Worm (Caenorhabditis elegans) whole organism, L3 larva: ENCODE results near the gene nlf-1.

Experiments
- R02D3.7 ChIP-seq: fragments of 150-350 bp; optimal IDR thresholded peaks from 2 replicates; lab custom pipeline; 2014; ENCODE audit warnings: missing biosample characterization, missing genetic modification characterization
- ZK546.5 ChIP-seq: sonication (generic microtip); optimal IDR thresholded peaks from 2 replicates; lab custom pipeline; 2017; ENCODE audit warnings: missing biosample characterization, missing genetic modification characterization
- ama-1 ChIP-seq: fragments of 150-350 bp; optimal IDR thresholded peaks from 2 replicates; lab custom pipeline; 2018
- ceh-16 ChIP-seq: sonication (generic microtip); optimal IDR thresholded peaks from 2 replicates; lab custom pipeline; 2017; ENCODE audit warnings: missing biosample characterization, missing genetic modification characterization
- ceh-28 ChIP-seq: fragments of 150-350 bp; optimal IDR thresholded peaks from 2 replicates; lab custom pipeline; 2014; ENCODE audit warnings: missing biosample characterization, missing genetic modification reagents, missing genetic modification characterization
- ceh-82 ChIP-seq: fragments of 150-350 bp; optimal IDR thresholded peaks from 2 replicates; lab custom pipeline; 2014; ENCODE audit warnings: missing biosample characterization, missing genetic modification characterization
- ceh-9 ChIP-seq: sonication (generic microtip); optimal IDR thresholded peaks from 2 replicates; lab custom pipeline; 2018; ENCODE audit warnings: missing biosample characterization, missing genetic modification characterization
- daf-12 ChIP-seq: fragments of 150-350 bp; optimal IDR thresholded peaks from 2 replicates; lab custom pipeline; 2014; ENCODE audit warnings: missing biosample characterization, missing genetic modification reagents, missing genetic modification characterization
- egl-5 ChIP-seq: fragments of 150-350 bp; optimal IDR thresholded peaks from 2 replicates; lab custom pipeline; 2017; ENCODE audit warnings: missing biosample characterization, missing genetic modification reagents, missing genetic modification characterization, inconsistent platforms
- elt-1 ChIP-seq: fragments of 150-350 bp; optimal IDR thresholded peaks from 2 replicates; lab custom pipeline; 2014; ENCODE audit warnings: missing biosample characterization, missing genetic modification characterization
- elt-2 ChIP-seq: sonication (generic microtip); optimal IDR thresholded peaks from 2 replicates; lab custom pipeline; 2016; ENCODE audit warnings: missing genetic modification reagents, mild to moderate bottlenecking, missing genetic modification characterization, missing compliant biosample characterization
- elt-3 ChIP-seq, 3 experiments: fragments of 150-350 bp in 1 of 3; sonication (generic microtip) in 2 of 3; optimal IDR thresholded peaks; 2 replicates in 2 of 3; 4 replicates in 1 of 3; lab custom pipeline; 2014 to 2017; ENCODE audit warnings: missing biosample characterization in 3 of 3, missing genetic modification characterization in 3 of 3
- eor-1 ChIP-seq, 2 experiments: fragments of 150-350 bp; optimal IDR thresholded peaks; 2 replicates each; lab custom pipeline; 2014 to 2018; ENCODE audit warnings: missing biosample characterization in 2 of 2, missing genetic modification characterization in 2 of 2
- fkh-10 ChIP-seq: sonication (generic microtip); optimal IDR thresholded peaks from 2 replicates; lab custom pipeline; 2017; ENCODE audit warnings: missing biosample characterization, missing genetic modification reagents, missing genetic modification characterization
- fkh-2 ChIP-seq: fragments of 150-350 bp; optimal IDR thresholded peaks from 2 replicates; lab custom pipeline; 2014; ENCODE audit warnings: missing biosample characterization, missing genetic modification reagents, missing genetic modification characterization
- fos-1 ChIP-seq: fragments of 150-350 bp; optimal IDR thresholded peaks from 2 replicates; lab custom pipeline; 2014; ENCODE audit warnings: missing biosample characterization, missing genetic modification characterization
- hmg-11 ChIP-seq: sonication (generic microtip); optimal IDR thresholded peaks from 2 replicates; lab custom pipeline; 2016; ENCODE audit warnings: missing genetic modification characterization, missing compliant biosample characterization
- jun-1 ChIP-seq: fragments of 150-350 bp; optimal IDR thresholded peaks from 2 replicates; lab custom pipeline; 2014; ENCODE audit warnings: missing biosample characterization, missing genetic modification reagents, missing genetic modification characterization
- lin-15B ChIP-seq: fragments of 150-350 bp; optimal IDR thresholded peaks from 2 replicates; lab custom pipeline; 2014; ENCODE audit warnings: missing biosample characterization, missing genetic modification characterization
- lin-39 ChIP-seq: fragments of 150-350 bp; optimal IDR thresholded peaks from 2 replicates; lab custom pipeline; 2018; ENCODE audit warnings: missing biosample characterization, missing genetic modification reagents, missing genetic modification characterization
- lsy-12 ChIP-seq: sonication (generic microtip); optimal IDR thresholded peaks from 2 replicates; lab custom pipeline; 2016; ENCODE audit warnings: mild to moderate bottlenecking, missing genetic modification characterization, missing compliant biosample characterization
- mdl-1 ChIP-seq: fragments of 150-350 bp; optimal IDR thresholded peaks from 2 replicates; lab custom pipeline; 2014; ENCODE audit warnings: missing biosample characterization, missing genetic modification characterization
- mml-1 ChIP-seq: fragments of 150-350 bp; sonication (generic microtip); optimal IDR thresholded peaks from 3 replicates; lab custom pipeline; 2014; ENCODE audit warnings: missing biosample characterization, missing genetic modification characterization
- nfya-1 ChIP-seq: sonication (generic microtip); optimal IDR thresholded peaks from 2 replicates; lab custom pipeline; 2017; ENCODE audit warnings: missing genetic modification characterization, mild to moderate bottlenecking, missing compliant biosample characterization, antibody characterized with exemption, moderate library complexity; ENCODE audit not compliant: insufficient read depth
- nhr-12 ChIP-seq: fragments of 150-350 bp; optimal IDR thresholded peaks from 2 replicates; lab custom pipeline; 2014; ENCODE audit warnings: missing biosample characterization, missing genetic modification characterization
- nhr-23 ChIP-seq: fragments of 150-350 bp; optimal IDR thresholded peaks from 2 replicates; lab custom pipeline; 2014; ENCODE audit warnings: missing biosample characterization, missing genetic modification reagents, missing genetic modification characterization
- nhr-25 ChIP-seq: sonication (generic microtip); optimal IDR thresholded peaks from 2 replicates; lab custom pipeline; 2017; ENCODE audit warnings: missing biosample characterization, missing genetic modification characterization
- nhr-28 ChIP-seq: fragments of 150-350 bp; optimal IDR thresholded peaks from 2 replicates; lab custom pipeline; 2014; ENCODE audit warnings: missing biosample characterization, missing genetic modification characterization
- nhr-43 ChIP-seq: sonication (generic microtip); optimal IDR thresholded peaks from 2 replicates; lab custom pipeline; 2016; ENCODE audit warnings: mild to moderate bottlenecking, missing genetic modification characterization, missing compliant biosample characterization; ENCODE audit not compliant: poor library complexity, severe bottlenecking
- nhr-67 ChIP-seq: fragments of 150-350 bp; optimal IDR thresholded peaks from 2 replicates; lab custom pipeline; 2014; ENCODE audit warnings: missing biosample characterization, missing genetic modification characterization
- nhr-77 ChIP-seq: fragments of 150-350 bp; optimal IDR thresholded peaks from 2 replicates; lab custom pipeline; 2014; ENCODE audit warnings: missing biosample characterization, missing genetic modification characterization
- pha-4 ChIP-seq: fragments of 150-350 bp; optimal IDR thresholded peaks from 2 replicates; lab custom pipeline; 2014; ENCODE audit warnings: missing biosample characterization, missing genetic modification reagents, missing genetic modification characterization
- pqm-1 ChIP-seq: fragments of 150-350 bp; optimal IDR thresholded peaks from 2 replicates; lab custom pipeline; 2017; ENCODE audit warnings: missing biosample characterization, missing genetic modification characterization, inconsistent platforms
- sea-2 ChIP-seq: fragments of 150-350 bp; sonication (generic microtip); optimal IDR thresholded peaks from 4 replicates; lab custom pipeline; 2014; ENCODE audit warnings: missing biosample characterization, missing genetic modification reagents, missing genetic modification characterization
- skn-1 ChIP-seq: fragments of 150-350 bp; optimal IDR thresholded peaks from 2 replicates; lab custom pipeline; 2014; ENCODE audit warnings: missing biosample characterization, missing genetic modification characterization
- tbx-2 ChIP-seq: sonication (generic microtip); optimal IDR thresholded peaks from 2 replicates; lab custom pipeline; 2016; ENCODE audit warnings: mild to moderate bottlenecking, missing genetic modification characterization, missing compliant biosample characterization
- unc-39 ChIP-seq: sonication (generic microtip); optimal IDR thresholded peaks from 4 replicates; lab custom pipeline; 2017; ENCODE audit warnings: missing biosample characterization, missing genetic modification characterization
- zag-1 ChIP-seq: fragments of 150-350 bp; optimal IDR thresholded peaks from 2 replicates; lab custom pipeline; 2014; ENCODE audit warnings: missing biosample characterization, missing genetic modification characterization
- ztf-11 ChIP-seq: fragments of 150-350 bp; optimal IDR thresholded peaks from 2 replicates; lab custom pipeline; 2014; ENCODE audit warnings: missing biosample characterization, missing genetic modification characterization
- ztf-4 ChIP-seq: fragments of 150-350 bp; optimal IDR thresholded peaks from 2 replicates; lab custom pipeline; 2014; ENCODE audit warnings: missing biosample characterization, missing genetic modification characterization

The nlf-1 gene

ce11 chrX:1021835-1022311 is 4.5 kb upstream of the nlf-1 start:
- TF ChIP-seq hmg-11 (tag; lab: Kevin White, UChicago) (peak; percentile 66), lin-15B (tag; lab: Kevin White, UChicago) (peak; percentile 7), nhr-28 (no peak), lin-39 (tag; lab: Kevin White, UChicago) (peak; percentile 89), nhr-23 (no peak), eor-1 (tag; optimal IDR thresholded peaks at IDR 0.05; lab: Kevin White, UChicago) (no peak), fkh-10 (GFP tag; lab: Kevin White, UChicago) (peak; percentile 1)

ce11 chrX:1018586-1018985 is 1.2 kb upstream of the nlf-1 start:
- TF ChIP-seq fos-1 (tag; lab: Kevin White, UChicago) (no peak), egl-5 (no peak), zag-1 (tag; lab: Kevin White, UChicago) (peak; percentile 27), daf-12 (tag; lab: Kevin White, UChicago) (no peak), jun-1 (tag; lab: Kevin White, UChicago) (no peak), fkh-10 (GFP tag; lab: Kevin White, UChicago) (peak; percentile 5), hmg-11 (tag; lab: Kevin White, UChicago) (peak; percentile 50), nfya-1 (tag; lab: Kevin White, UChicago) (peak; percentile 42)

DNA sequence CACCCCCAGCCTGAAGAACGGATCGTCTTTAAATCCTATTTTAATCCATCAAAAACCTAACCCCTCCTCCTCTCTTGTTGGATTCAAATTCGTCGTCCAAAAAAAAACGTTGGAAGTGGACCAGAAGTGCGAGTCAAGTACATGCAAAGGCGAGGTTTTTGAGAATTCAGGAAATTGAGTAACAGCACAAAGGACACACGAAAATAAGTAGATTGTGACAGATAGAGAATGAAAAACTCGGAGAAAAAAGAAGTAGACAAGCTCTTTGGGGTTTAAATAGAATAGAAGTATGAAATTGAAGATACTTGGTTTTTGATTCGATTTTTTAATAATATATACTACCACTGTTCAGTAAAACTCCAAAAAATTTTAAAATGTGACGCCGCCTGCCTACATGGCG is 2.7 kb downstream of the nlf-1 start:
- TF ChIP-seq mml-1 (tag; lab: Kevin White, UChicago): no peak
- TF ChIP-seq ama-1 (lab: Kevin White, UChicago): no peak
- TF ChIP-seq fkh-10 (GFP tag; lab: Kevin White, UChicago): peak; percentile 74
- TF ChIP-seq nhr-12 (tag; lab: Kevin White, UChicago): no peak
- TF ChIP-seq nhr-23: no peak
- no peak for TF ChIP-seq elt-1 (tag; lab: Kevin White, UChicago)
- no peak for TF ChIP-seq eor-1 (tag; optimal IDR thresholded peaks at IDR 0.05; lab: Kevin White, UChicago)
- TF ChIP-seq nfya-1 (tag; lab: Kevin White, UChicago): no peak
- TF ChIP-seq unc-39 (tag; lab: Kevin White, UChicago): no peak

DNA sequence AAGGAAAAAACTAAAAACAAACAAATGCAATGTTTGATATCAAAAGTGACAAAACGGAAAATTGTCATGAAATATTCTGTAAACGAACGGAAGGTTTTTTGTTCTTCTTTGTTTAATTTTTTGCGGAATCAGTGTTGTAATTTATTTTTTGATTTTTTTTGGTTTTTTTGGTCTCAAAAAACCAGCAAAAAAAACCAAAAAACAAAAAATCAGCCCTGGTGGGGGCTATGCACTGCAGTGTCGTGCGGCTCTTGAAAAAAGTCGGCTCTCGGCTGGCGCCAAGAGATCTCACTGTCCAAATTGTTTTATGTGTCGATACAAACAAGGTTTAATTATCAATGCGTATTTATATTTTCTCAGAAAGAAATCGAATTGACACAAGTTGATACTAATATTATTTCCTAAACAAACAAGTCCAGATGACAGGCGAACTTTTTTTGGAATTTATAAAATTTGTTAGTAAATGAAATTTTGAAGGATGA is 4.9 kb downstream of the nlf-1 start:
- peak; percentile 95 for TF ChIP-seq ama-1 (lab: Kevin White, UChicago)
- no peak for TF ChIP-seq elt-3 (tag; optimal IDR thresholded peaks at IDR 0.05; lab: Kevin White, UChicago)
- TF ChIP-seq elt-2 (tag; lab: Kevin White, UChicago): peak; percentile 50
- TF ChIP-seq pha-4 (tag; lab: Kevin White, UChicago): peak; percentile 46
- TF ChIP-seq, all 47 proteins: peak for 3

ce11 chrX:1010627-1011452 is 6.5 kb downstream of the nlf-1 start:
- TF ChIP-seq eor-1 (tag; optimal IDR thresholded peaks at IDR 0.05; lab: Kevin White, UChicago) (no peak), mml-1 (tag; lab: Kevin White, UChicago) (no peak), nhr-67 (tag; lab: Kevin White, UChicago) (no peak), pqm-1 (tag; lab: Kevin White, UChicago) (peak; percentile 60), zag-1 (tag; lab: Kevin White, UChicago) (no peak), ZK546.5 (tag; lab: Kevin White, UChicago) (no peak), tbx-2 (no peak), ztf-4 (tag; lab: Kevin White, UChicago) (peak; percentile 43), pha-4 (tag; lab: Kevin White, UChicago) (peak; percentile 51), lin-15B (tag; lab: Kevin White, UChicago) (no peak), elt-1 (tag; lab: Kevin White, UChicago) (no peak), egl-5 (no peak), nfya-1 (tag; lab: Kevin White, UChicago) (no peak), sea-2 (GFP tag; lab: Kevin White, UChicago) (no peak), ceh-82 (tag; lab: Kevin White, UChicago) (no peak), nhr-25 (tag; lab: Kevin White, UChicago) (peak; percentile 41), ztf-11 (tag; lab: Kevin White, UChicago) (no peak), ceh-16 (tag; lab: Kevin White, UChicago) (no peak), elt-3 (tag; optimal IDR thresholded peaks at IDR 0.05; lab: Kevin White, UChicago) (peak in 1 of 3 experiments; percentile 36), fkh-2 (tag; lab: Kevin White, UChicago) (no peak), nhr-23 (peak; percentile 75), ama-1 (lab: Kevin White, UChicago) (peak; percentile 64), R02D3.7 (tag; lab: Kevin White, UChicago) (no peak), nhr-77 (tag; lab: Kevin White, UChicago) (no peak), ceh-9 (no peak), lsy-12 (tag; lab: Kevin White, UChicago) (peak; percentile 14), fos-1 (tag; lab: Kevin White, UChicago) (no peak), unc-39 (tag; lab: Kevin White, UChicago) (no peak), mdl-1 (tag; lab: Kevin White, UChicago) (no peak), ceh-28 (no peak), nhr-43 (tag; lab: Kevin White, UChicago) (peak; percentile 70), skn-1 (tag; lab: Kevin White, UChicago) (no peak), jun-1 (tag; lab: Kevin White, UChicago) (peak; percentile 33)
